Worm (Caenorhabditis elegans) whole organism, early embryonic: ENCODE results near the gene srh-209.
"Not testable (repeated sequence)": the region's sequence is repeated elsewhere in the genome, so short reads cannot be mapped to it uniquely, and the experiment has no call there.

Experiments used
- B0310.2 ChIP-seq: sonication (generic microtip); optimal IDR thresholded peaks from 2 replicates; lab custom pipeline; 2016; ENCODE audit warnings: mild to moderate bottlenecking, missing genetic modification characterization, missing compliant biosample characterization
- F13C5.2 ChIP-seq: sonication (generic microtip); optimal IDR thresholded peaks from 2 replicates; lab custom pipeline; 2017; ENCODE audit warnings: mild to moderate bottlenecking, missing genetic modification characterization, inconsistent platforms, missing compliant biosample characterization
- aly-1 ChIP-seq: sonication (generic microtip); optimal IDR thresholded peaks from 2 replicates; lab custom pipeline; 2016; ENCODE audit warnings: missing genetic modification characterization, missing compliant biosample characterization
- ama-1 ChIP-seq: fragments of 150-350 bp; optimal IDR thresholded peaks from 2 replicates; lab custom pipeline; 2014
- ceh-13 ChIP-seq: fragments of 200-800 bp; sonication (Bioruptor generic); optimal IDR thresholded peaks from 2 replicates; lab custom pipeline; 2018; ENCODE audit warnings: mild to moderate bottlenecking, missing genetic modification characterization, missing compliant biosample characterization
- ceh-36 ChIP-seq: sonication (generic microtip); optimal IDR thresholded peaks from 2 replicates; lab custom pipeline; 2016; ENCODE audit warnings: missing genetic modification characterization, inconsistent platforms, missing compliant biosample characterization
- ets-7 ChIP-seq: sonication (generic microtip); optimal IDR thresholded peaks from 2 replicates; lab custom pipeline; 2016; ENCODE audit warnings: missing genotype, missing genetic modification characterization, missing compliant biosample characterization
- flt-1 ChIP-seq: fragments of 200-800 bp; sonication (Bioruptor generic); IDR thresholded peaks from 2 replicates; pipeline ENCODE4 v1.3.6; 2022; ENCODE audit warnings: missing genetic modification characterization, missing compliant biosample characterization
- hmbx-1 ChIP-seq: sonication (generic microtip); optimal IDR thresholded peaks from 2 replicates; lab custom pipeline; 2016; ENCODE audit warnings: mild to moderate bottlenecking, missing genetic modification characterization, missing compliant biosample characterization
- hmg-4 ChIP-seq: fragments of 200-800 bp; sonication (Bioruptor generic); optimal IDR thresholded peaks from 2 replicates; lab custom pipeline; 2018; ENCODE audit warnings: mild to moderate bottlenecking, missing genetic modification characterization, missing compliant biosample characterization
- hnd-1 ChIP-seq: sonication (generic microtip); optimal IDR thresholded peaks from 2 replicates; lab custom pipeline; 2016; ENCODE audit warnings: missing genetic modification characterization, missing compliant biosample characterization
- pes-1 ChIP-seq: fragments of 200-800 bp; sonication (Bioruptor generic); IDR thresholded peaks from 2 replicates; pipeline ENCODE4 v1.3.6; 2022; ENCODE audit warnings: missing genetic modification reagents, missing genetic modification characterization, missing compliant biosample characterization
- scrt-1 ChIP-seq: fragments of 200-800 bp; sonication (Bioruptor generic); IDR thresholded peaks from 2 replicates; pipeline ENCODE4 v1.3.6; 2022; ENCODE audit warnings: missing genetic modification characterization, missing compliant biosample characterization
- sea-1 ChIP-seq: fragments of 200-800 bp; sonication (Bioruptor generic); conservative IDR thresholded peaks from 2 replicates; pipeline ENCODE4 v1.3.6; 2022; ENCODE audit warnings: missing genetic modification characterization, missing compliant biosample characterization
- tbx-11 ChIP-seq: fragments of 200-800 bp; sonication (Bioruptor generic); IDR thresholded peaks from 2 replicates; pipeline ENCODE4 v1.3.6; 2022; ENCODE audit warnings: missing genetic modification characterization, missing compliant biosample characterization
- tbx-37 ChIP-seq: fragments of 200-800 bp; sonication (Bioruptor generic); conservative IDR thresholded peaks from 2 replicates; pipeline ENCODE4 v1.3.6; 2022; ENCODE audit warnings: missing genetic modification reagents, missing genetic modification characterization, missing compliant biosample characterization
- tra-4 ChIP-seq: sonication (generic microtip); optimal IDR thresholded peaks from 2 replicates; lab custom pipeline; 2017; ENCODE audit warnings: missing genetic modification characterization, missing compliant biosample characterization

srh-209 gene

DNA sequence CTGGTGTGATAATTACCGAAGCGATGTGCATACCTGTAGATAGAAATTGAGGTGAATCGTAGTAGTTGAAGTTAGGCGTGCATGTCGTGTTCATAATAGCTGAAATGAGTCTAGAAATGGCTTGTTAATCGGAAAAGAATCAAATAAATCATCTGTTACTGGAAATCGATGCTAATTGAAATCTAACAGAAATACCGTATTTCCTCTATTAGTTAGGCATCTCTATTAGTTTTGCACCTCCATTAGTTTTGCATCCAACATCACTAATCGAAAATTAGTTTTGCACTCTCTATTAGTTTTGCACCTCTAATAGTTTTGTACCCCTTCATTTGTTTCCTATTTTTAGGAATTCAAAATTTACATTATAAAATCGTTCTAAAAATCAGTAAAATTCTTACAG is at the start of gene srh-209:
Gene srh-209, minus strand, starts transcription at position 101 of the 400 bp plus-strand sequence.
- TF ChIP-seq ama-1; ceh-13 (GFP tag; lab: Kevin White, UChicago); hmbx-1 (tag; lab: Kevin White, UChicago): not testable (repeated sequence)

DNA sequence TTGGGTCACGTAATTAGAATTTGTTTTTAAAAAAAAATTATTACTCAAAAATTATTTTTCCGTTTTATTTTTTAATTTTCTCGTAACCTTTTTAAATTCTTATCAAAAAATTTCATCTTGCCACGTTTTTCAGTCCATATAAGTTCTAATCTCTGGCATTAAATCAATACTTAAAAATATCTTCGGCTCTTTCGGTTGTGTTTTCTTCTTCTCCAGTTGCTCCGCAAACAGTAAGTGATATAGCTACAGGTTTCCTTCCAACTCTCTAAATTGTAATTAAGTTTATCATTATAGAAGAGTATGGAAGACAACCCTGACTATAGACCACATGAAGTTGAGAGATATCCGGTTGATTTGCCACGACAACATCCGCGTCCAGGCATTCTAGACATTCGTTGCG is 39.5 kb upstream of the srh-209 start, which contains the start of gene ZK228.1:
Gene ZK228.1, plus strand, starts transcription at position 301 of the 400 bp plus-strand sequence.
- TF ChIP-seq ceh-36 (tag; lab: Kevin White, UChicago) (no peak), hmbx-1 (tag; lab: Kevin White, UChicago) (no peak), tbx-37 (GFP tag; lab: Robert Waterston, UW) (no peak), scrt-1 (GFP tag; lab: Robert Waterston, UW) (no peak), hnd-1 (tag; lab: Kevin White, UChicago) (no peak), B0310.2 (tag; lab: Kevin White, UChicago) (no peak), sea-1 (GFP tag; lab: Robert Waterston, UW) (no peak), flt-1 (GFP tag; lab: Robert Waterston, UW) (no peak), ceh-13 (GFP tag; lab: Kevin White, UChicago) (no peak), ama-1 (no peak), tbx-11 (GFP tag; lab: Robert Waterston, UW) (no peak), ets-7 (no peak), aly-1 (tag; lab: Kevin White, UChicago) (no peak), F13C5.2 (no peak), hmg-4 (GFP tag; lab: Kevin White, UChicago) (no peak)

DNA sequence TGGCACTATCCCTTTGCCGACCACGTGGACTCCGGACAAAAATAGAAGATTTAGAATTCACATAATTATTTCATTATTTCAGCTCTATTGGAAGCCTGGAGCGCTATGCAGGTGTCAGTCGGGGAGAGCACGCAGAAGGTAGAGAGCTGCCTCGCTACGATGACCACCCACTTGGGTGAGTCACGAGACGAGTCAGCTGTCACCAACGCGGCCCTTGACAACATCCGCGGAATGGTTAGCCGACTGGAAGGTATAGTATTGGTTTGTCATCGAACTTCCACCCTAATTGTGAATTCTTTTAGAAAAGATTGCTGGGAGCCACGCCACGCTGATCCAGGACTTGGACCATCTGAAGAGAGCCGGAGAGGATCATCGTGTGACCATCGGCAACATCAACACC is 34.8 kb upstream of the srh-209 start, which contains the start of gene ZK262.9:
Gene ZK262.9, plus strand, starts transcription at position 301 of the 400 bp plus-strand sequence.
- TF ChIP-seq ceh-13 (GFP tag; lab: Kevin White, UChicago); F13C5.2; hmbx-1 (tag; lab: Kevin White, UChicago): not testable (repeated sequence)

DNA sequence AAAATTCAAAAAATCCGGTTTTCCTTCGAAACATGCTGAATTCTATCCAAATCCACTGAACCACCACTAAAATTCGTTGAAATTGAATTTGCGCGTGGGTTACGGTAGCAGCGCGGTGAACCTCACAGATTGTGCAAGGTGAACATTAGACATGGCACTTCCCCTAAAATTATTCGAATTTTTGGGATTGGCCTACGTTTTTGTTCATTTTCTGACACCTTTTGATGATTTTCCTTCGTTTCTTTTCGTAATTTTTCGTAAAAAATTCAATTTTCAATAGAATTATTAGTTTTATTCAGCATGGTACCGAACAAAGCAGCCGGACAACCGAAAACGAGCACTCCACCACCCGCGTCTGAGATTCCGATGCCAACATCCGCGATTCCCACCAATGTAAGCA is 33.4 kb upstream of the srh-209 start, which contains the start of gene ZK262.8:
Gene ZK262.8, plus strand, starts transcription at position 301 of the 400 bp plus-strand sequence.
- TF ChIP-seq ceh-13 (GFP tag; lab: Kevin White, UChicago) (no peak), aly-1 (tag; lab: Kevin White, UChicago) (no peak), tra-4 (no peak), hmg-4 (GFP tag; lab: Kevin White, UChicago) (no peak), B0310.2 (tag; lab: Kevin White, UChicago) (no peak), ama-1 (no peak), scrt-1 (GFP tag; lab: Robert Waterston, UW) (no peak), sea-1 (GFP tag; lab: Robert Waterston, UW) (no peak), tbx-37 (GFP tag; lab: Robert Waterston, UW) (no peak), pes-1 (no peak), F13C5.2 (no peak), hnd-1 (tag; lab: Kevin White, UChicago) (no peak), hmbx-1 (tag; lab: Kevin White, UChicago) (no peak), ceh-36 (tag; lab: Kevin White, UChicago) (no peak), tbx-11 (GFP tag; lab: Robert Waterston, UW) (no peak), ets-7 (no peak), flt-1 (GFP tag; lab: Robert Waterston, UW) (no peak)

DNA sequence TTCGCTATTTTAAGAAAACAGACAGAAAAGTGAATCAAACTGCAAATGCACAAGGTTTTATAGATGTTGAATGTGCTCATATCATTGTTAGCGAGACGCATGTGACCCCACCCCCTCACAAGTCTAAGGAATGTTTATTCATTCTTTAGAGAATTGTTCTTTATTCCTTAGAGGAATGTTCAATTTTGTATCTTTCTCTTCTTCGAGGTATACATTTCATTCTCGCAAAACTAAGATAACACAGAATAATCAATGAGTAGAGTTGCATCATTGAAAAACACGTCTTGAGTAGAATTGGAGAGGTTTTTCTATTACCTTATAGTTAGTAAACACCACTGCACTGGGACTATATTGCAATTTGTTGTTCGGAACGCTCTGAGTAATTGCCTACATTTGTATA is 30.3 kb upstream of the srh-209 start, which contains the start of gene ZK262.20:
Gene ZK262.20, minus strand, starts transcription at position 101 of the 400 bp plus-strand sequence.
- TF ChIP-seq sea-1 (GFP tag; lab: Robert Waterston, UW) (no peak), ets-7 (no peak), ceh-36 (tag; lab: Kevin White, UChicago) (no peak), flt-1 (GFP tag; lab: Robert Waterston, UW) (no peak), hmg-4 (GFP tag; lab: Kevin White, UChicago) (no peak), ama-1 (no peak)

ce11 chrV:18431450-18431849 is 26.8 kb upstream of the srh-209 start, which contains the start of gene srw-82:
TSS of gene srw-82 (plus strand) at chrV:18431750.
- TF ChIP-seq hmg-4 (GFP tag; lab: Kevin White, UChicago) (no peak), pes-1 (no peak), hmbx-1 (tag; lab: Kevin White, UChicago) (no peak), sea-1 (GFP tag; lab: Robert Waterston, UW) (no peak)

DNA sequence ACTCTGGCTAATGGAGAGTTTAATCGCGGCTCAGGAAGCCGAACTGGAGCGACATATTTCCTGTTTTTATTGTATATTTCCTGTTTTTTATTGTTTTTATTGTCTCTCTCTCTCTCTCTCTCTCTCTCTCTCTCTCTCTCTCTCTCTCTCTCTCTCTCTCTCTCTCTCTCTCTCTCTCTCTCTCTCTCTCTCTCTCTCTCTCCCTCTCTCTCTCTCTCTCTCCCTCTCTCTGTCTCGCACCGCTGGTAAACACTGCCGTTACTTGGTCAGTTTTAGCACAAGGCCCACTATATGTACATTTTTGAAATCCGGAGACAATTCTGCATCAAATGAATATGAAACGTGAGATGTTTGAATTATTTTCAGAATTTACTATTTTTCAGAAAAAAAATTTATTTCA is 26.2 kb upstream of the srh-209 start:
- TF ChIP-seq aly-1 (tag; lab: Kevin White, UChicago) (no peak), sea-1 (GFP tag; lab: Robert Waterston, UW) (no peak), ceh-36 (tag; lab: Kevin White, UChicago) (no peak), hnd-1 (tag; lab: Kevin White, UChicago) (no peak), hmg-4 (GFP tag; lab: Kevin White, UChicago) (no peak), tra-4 (no peak)

DNA sequence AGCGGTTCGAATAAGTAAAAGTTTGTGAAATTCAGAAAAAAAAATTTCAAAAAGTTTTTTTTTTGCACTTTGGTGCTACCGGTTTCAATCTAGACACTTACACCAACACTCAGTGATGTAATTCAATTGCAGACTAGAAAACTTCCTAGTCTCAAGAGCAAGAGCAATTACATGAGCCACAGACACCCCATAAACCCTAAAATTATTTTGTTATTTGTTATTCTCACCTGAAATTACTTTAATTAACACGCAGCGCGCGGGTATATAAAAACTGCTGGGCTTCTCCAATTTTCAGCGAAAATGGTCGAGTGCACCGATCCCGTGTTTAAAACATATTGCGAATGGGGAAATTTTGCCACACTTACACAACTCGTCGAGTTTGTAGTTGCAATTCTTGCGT is 21.6 kb upstream of the srh-209 start, which contains the start of gene srw-83:
Gene srw-83, plus strand, starts transcription at position 301 of the 400 bp plus-strand sequence.
- TF ChIP-seq ceh-36 (tag; lab: Kevin White, UChicago) (no peak), hmbx-1 (tag; lab: Kevin White, UChicago) (no peak), pes-1 (no peak), hmg-4 (GFP tag; lab: Kevin White, UChicago) (no peak), ets-7 (no peak), ceh-13 (GFP tag; lab: Kevin White, UChicago) (no peak), tra-4 (no peak), F13C5.2 (no peak), flt-1 (GFP tag; lab: Robert Waterston, UW) (no peak), aly-1 (tag; lab: Kevin White, UChicago) (no peak), ama-1 (no peak), hnd-1 (tag; lab: Kevin White, UChicago) (no peak), scrt-1 (GFP tag; lab: Robert Waterston, UW) (no peak), B0310.2 (tag; lab: Kevin White, UChicago) (no peak), tbx-11 (GFP tag; lab: Robert Waterston, UW) (no peak), tbx-37 (GFP tag; lab: Robert Waterston, UW) (no peak), sea-1 (GFP tag; lab: Robert Waterston, UW) (no peak)
